Worm (Caenorhabditis elegans) whole organism, L2 larva: ENCODE results near the gene ZK418.11.

ENCODE experiments used
- alr-1 ChIP-seq: fragments of 150-350 bp; optimal IDR thresholded peaks from 2 replicates; lab custom pipeline; 2014; ENCODE audit warnings: missing biosample characterization, missing genetic modification characterization
- aly-2 ChIP-seq: fragments of 150-350 bp; optimal IDR thresholded peaks from 2 replicates; lab custom pipeline; 2014; ENCODE audit warnings: missing biosample characterization, missing genetic modification characterization
- ceh-16 ChIP-seq: fragments of 150-350 bp; optimal IDR thresholded peaks from 2 replicates; lab custom pipeline; 2014; ENCODE audit warnings: missing biosample characterization, missing genetic modification characterization
- elt-1 ChIP-seq: fragments of 150-350 bp; optimal IDR thresholded peaks from 2 replicates; lab custom pipeline; 2014; ENCODE audit warnings: missing biosample characterization, missing genetic modification characterization
- nhr-11 ChIP-seq: fragments of 150-350 bp; optimal IDR thresholded peaks from 2 replicates; lab custom pipeline; 2014; ENCODE audit warnings: missing biosample characterization, missing genetic modification characterization
- nhr-12 ChIP-seq: fragments of 150-350 bp; optimal IDR thresholded peaks from 2 replicates; lab custom pipeline; 2014; ENCODE audit warnings: missing biosample characterization, missing genetic modification characterization
- ztf-1 ChIP-seq: fragments of 200-800 bp; sonication (Bioruptor generic); conservative IDR thresholded peaks from 2 replicates; pipeline ENCODE4 v1.3.6; 2022; ENCODE audit warnings: missing genetic modification characterization, missing compliant biosample characterization

ce11 chrIII:7142172-7142601 lies 42.1 kb downstream of the ZK418.11 start:
- TF ChIP-seq alr-1 (tag; lab: Kevin White, UChicago) (no peak), ceh-16 (tag; lab: Kevin White, UChicago) (no peak), aly-2 (no peak), nhr-12 (tag; lab: Kevin White, UChicago) (no peak), elt-1 (tag; lab: Kevin White, UChicago) (no peak), nhr-11 (tag; lab: Kevin White, UChicago) (no peak), ztf-1 (GFP tag; lab: Robert Waterston, UW) (no peak)
